Worm (Caenorhabditis elegans) whole organism, L3 larva: Measurements from ENCODE around the gene aakb-1.

Experiments
- elt-3 ChIP-seq, 3 experiments: fragments of 150-350 bp in 1 of 3; sonication (generic microtip) in 2 of 3; optimal IDR thresholded peaks; 2 replicates in 2 of 3; 4 replicates in 1 of 3; lab custom pipeline; 2014 to 2017; ENCODE audit warnings: missing biosample characterization in 3 of 3, missing genetic modification characterization in 3 of 3
- nhr-43 ChIP-seq: sonication (generic microtip); optimal IDR thresholded peaks from 2 replicates; lab custom pipeline; 2016; ENCODE audit warnings: mild to moderate bottlenecking, missing genetic modification characterization, missing compliant biosample characterization; ENCODE audit not compliant: poor library complexity, severe bottlenecking
- nhr-77 ChIP-seq: fragments of 150-350 bp; optimal IDR thresholded peaks from 2 replicates; lab custom pipeline; 2014; ENCODE audit warnings: missing biosample characterization, missing genetic modification characterization

DNA sequence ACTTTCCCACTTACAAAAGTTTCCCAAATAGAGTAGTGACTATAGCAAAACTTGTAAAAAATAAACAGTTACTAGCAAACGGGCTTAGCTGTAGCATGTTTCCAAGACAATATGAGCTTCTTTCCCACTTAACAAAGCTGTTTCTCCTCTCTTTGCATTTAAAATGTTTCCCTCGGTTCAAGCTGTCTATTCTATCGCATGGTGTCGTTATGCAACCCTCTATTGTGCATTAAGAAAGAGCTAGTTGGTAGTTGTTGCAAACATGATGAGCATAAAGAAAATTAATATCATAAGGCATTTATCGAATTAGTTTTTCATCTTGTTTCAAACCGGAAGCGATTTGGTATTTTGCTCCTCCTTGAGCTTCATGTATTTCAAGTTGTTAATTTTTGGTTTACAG lies 32.7 kb upstream of the aakb-1 start, which contains the start of gene poml-1:
- TF ChIP-seq nhr-77 (tag; lab: Kevin White, UChicago), result no peak
- TF ChIP-seq nhr-43 (tag; lab: Kevin White, UChicago), result no peak
- TF ChIP-seq elt-3 (tag; optimal IDR thresholded peaks at IDR 0.05; lab: Kevin White, UChicago), result no peak
